Fruit fly (Drosophila melanogaster) whole organism, embryonic: ENCODE data around the gene brat.

Source experiments
- B-H2 ChIP-seq: fragments of 200-800 bp; sonication (Bioruptor generic); optimal IDR thresholded peaks from 2 replicates; lab custom pipeline; 2018; ENCODE audit warnings: missing biosample characterization, mild to moderate bottlenecking, missing genetic modification characterization
- CG11085 ChIP-seq: fragments of 200-800 bp; sonication (Bioruptor generic); IDR thresholded peaks from 2 replicates; pipeline ENCODE4 v1.3.6; 2022; ENCODE audit warnings: missing biosample characterization, missing genetic modification characterization
- CG11247 ChIP-seq: fragments of 200-800 bp; sonication (Bioruptor generic); IDR thresholded peaks from 2 replicates; pipeline ENCODE4 v1.3.6; 2022; ENCODE audit warnings: missing biosample characterization, missing genetic modification characterization
- CG12299 ChIP-seq: fragments of 200-800 bp; sonication (Bioruptor generic); optimal IDR thresholded peaks from 2 replicates; lab custom pipeline; 2018; ENCODE audit warnings: missing biosample characterization, mild to moderate bottlenecking, missing genetic modification characterization
- CG1603 ChIP-seq: fragments of 200-800 bp; sonication (Bioruptor generic); optimal IDR thresholded peaks from 2 replicates; lab custom pipeline; 2019; ENCODE audit warnings: missing biosample characterization, mild to moderate bottlenecking, missing genetic modification characterization, moderate library complexity
- CG17186 ChIP-seq: fragments of 200-800 bp; sonication (Bioruptor generic); optimal IDR thresholded peaks from 3 replicates; lab custom pipeline; 2017; ENCODE audit warnings: missing biosample characterization, missing genetic modification reagents, missing genetic modification characterization
- CG17385 ChIP-seq: fragments of 200-800 bp; sonication (Bioruptor generic); optimal IDR thresholded peaks from 3 replicates; lab custom pipeline; 2018; ENCODE audit warnings: missing biosample characterization, mild to moderate bottlenecking, missing genetic modification characterization
- CG18011 ChIP-seq: fragments of 200-800 bp; sonication (Bioruptor generic); optimal IDR thresholded peaks from 2 replicates; lab custom pipeline; 2017; ENCODE audit warnings: missing biosample characterization, missing genetic modification characterization, mild to moderate bottlenecking, moderate library complexity, missing genotype
- CG2202 ChIP-seq: fragments of 200-800 bp; sonication (Bioruptor generic); optimal IDR thresholded peaks from 2 replicates; lab custom pipeline; 2018; ENCODE audit warnings: missing biosample characterization, mild to moderate bottlenecking, missing genetic modification characterization
- CG2889 ChIP-seq: fragments of 200-800 bp; sonication (Bioruptor generic); IDR thresholded peaks from 3 replicates; pipeline ENCODE4 v1.3.6; 2022; ENCODE audit warnings: missing biosample characterization, missing genetic modification characterization
- CG3065 ChIP-seq: fragments of 200-800 bp; sonication (Bioruptor generic); optimal IDR thresholded peaks from 2 replicates; lab custom pipeline; 2016; ENCODE audit warnings: missing biosample characterization, missing genetic modification characterization
- CG31388 ChIP-seq: fragments of 200-800 bp; sonication (Bioruptor generic); optimal IDR thresholded peaks from 2 replicates; lab custom pipeline; 2016; ENCODE audit warnings: missing biosample characterization, missing genetic modification characterization
- CG31441 ChIP-seq: fragments of 200-800 bp; sonication (Bioruptor generic); IDR thresholded peaks from 2 replicates; pipeline ENCODE4 v1.3.6; 2022; ENCODE audit warnings: missing biosample characterization, missing genetic modification characterization
- CG4328 ChIP-seq: fragments of 200-800 bp; sonication (Bioruptor generic); optimal IDR thresholded peaks from 3 replicates; lab custom pipeline; 2017; ENCODE audit warnings: missing biosample characterization, missing genetic modification reagents, missing genetic modification characterization
- CG4820 ChIP-seq: fragments of 200-800 bp; sonication (Bioruptor generic); optimal IDR thresholded peaks from 3 replicates; lab custom pipeline; 2016; ENCODE audit warnings: missing biosample characterization, missing genetic modification characterization
- CG7963 ChIP-seq: fragments of 200-800 bp; sonication (Bioruptor generic); IDR thresholded peaks from 3 replicates; pipeline ENCODE4 v1.3.6; 2022; ENCODE audit warnings: missing biosample characterization, missing genetic modification characterization; ENCODE audit not compliant: partially characterized antibody
- D19A ChIP-seq: fragments of 200-800 bp; optimal IDR thresholded peaks from 3 replicates; lab custom pipeline; 2019; ENCODE audit warnings: missing biosample characterization, mild to moderate bottlenecking, missing genetic modification characterization, moderate library complexity
- Deaf1 ChIP-seq: fragments of 200-800 bp; optimal IDR thresholded peaks from 3 replicates; lab custom pipeline; 2019; ENCODE audit warnings: missing biosample characterization, mild to moderate bottlenecking, missing genetic modification characterization, moderate library complexity
- Dp ChIP-seq: fragments of 200-800 bp; sonication (Bioruptor generic); optimal IDR thresholded peaks from 2 replicates; lab custom pipeline; 2018; ENCODE audit warnings: missing biosample characterization, mild to moderate bottlenecking, missing genetic modification characterization, moderate library complexity
- Dref ChIP-seq: fragments of 200-800 bp; sonication (Bioruptor generic); IDR thresholded peaks from 2 replicates; pipeline ENCODE4 v1.3.6; 2022; ENCODE audit warnings: missing biosample characterization, missing genetic modification characterization
- Fer1 ChIP-seq: fragments of 200-800 bp; sonication (Bioruptor generic); optimal IDR thresholded peaks from 2 replicates; lab custom pipeline; 2017; ENCODE audit warnings: missing biosample characterization, mild to moderate bottlenecking, missing genetic modification characterization
- Hey ChIP-seq: fragments of 200-800 bp; sonication (Bioruptor generic); optimal IDR thresholded peaks from 3 replicates; lab custom pipeline; 2018; ENCODE audit warnings: missing biosample characterization, mild to moderate bottlenecking, missing genetic modification characterization
- Mrtf ChIP-seq: fragments of 200-800 bp; sonication (Bioruptor generic); IDR thresholded peaks from 3 replicates; pipeline ENCODE4 v1.3.6; 2022; ENCODE audit warnings: missing biosample characterization, missing genetic modification characterization
- Oaz ChIP-seq: fragments of 200-800 bp; sonication (Bioruptor generic); IDR thresholded peaks from 2 replicates; pipeline ENCODE4 v1.3.6; 2022; ENCODE audit warnings: missing biosample characterization, missing genetic modification characterization
- YL-1 ChIP-seq: fragments of 200-800 bp; sonication (Bioruptor generic); optimal IDR thresholded peaks from 3 replicates; lab custom pipeline; 2017; ENCODE audit warnings: missing biosample characterization, mild to moderate bottlenecking, missing genetic modification characterization
- aop ChIP-seq: fragments of 200-800 bp; sonication (Bioruptor generic); IDR thresholded peaks from 2 replicates; pipeline ENCODE4 v1.3.6; 2022; ENCODE audit warnings: missing biosample characterization, missing genetic modification characterization
- bbx ChIP-seq: fragments of 200-800 bp; sonication (Bioruptor generic); IDR thresholded peaks from 2 replicates; pipeline ENCODE4 v1.3.6; 2022; ENCODE audit warnings: missing biosample characterization, missing genetic modification characterization; ENCODE audit not compliant: partially characterized antibody
- corto ChIP-seq: fragments of 200-800 bp; sonication (Bioruptor generic); optimal IDR thresholded peaks from 2 replicates; lab custom pipeline; 2016; ENCODE audit warnings: missing biosample characterization, mild to moderate bottlenecking, missing genetic modification characterization, moderate library complexity
- da ChIP-seq: fragments of 200-800 bp; sonication (Bioruptor generic); optimal IDR thresholded peaks from 2 replicates; lab custom pipeline; 2016; ENCODE audit warnings: missing biosample characterization, missing genetic modification characterization
- en ChIP-seq: fragments of 200-800 bp; sonication (Bioruptor generic); optimal IDR thresholded peaks from 2 replicates; lab custom pipeline; 2016; ENCODE audit warnings: missing biosample characterization, missing genetic modification characterization
- fru ChIP-seq: fragments of >200 bp; optimal IDR thresholded peaks from 2 replicates; lab custom pipeline; 2017
- gcm2 ChIP-seq: fragments of 200-800 bp; sonication (Bioruptor generic); optimal IDR thresholded peaks from 2 replicates; lab custom pipeline; 2016; ENCODE audit warnings: missing biosample characterization, missing genetic modification characterization
- gfzf ChIP-seq: fragments of 200-800 bp; sonication (Bioruptor generic); optimal IDR thresholded peaks from 2 replicates; lab custom pipeline; 2016; ENCODE audit warnings: missing biosample characterization, mild to moderate bottlenecking, missing genetic modification characterization, moderate library complexity
- inv ChIP-seq: fragments of 200-800 bp; sonication (Bioruptor generic); IDR thresholded peaks from 2 replicates; pipeline ENCODE4 v1.3.6; 2022; ENCODE audit warnings: missing biosample characterization, missing genetic modification characterization; ENCODE audit not compliant: partially characterized antibody
- luna ChIP-seq: fragments of 200-800 bp; sonication (Bioruptor generic); optimal IDR thresholded peaks from 2 replicates; lab custom pipeline; 2016; ENCODE audit warnings: missing biosample characterization, missing genetic modification characterization
- maf-S ChIP-seq: fragments of 200-800 bp; sonication (Bioruptor generic); optimal IDR thresholded peaks from 2 replicates; lab custom pipeline; 2016; ENCODE audit warnings: missing biosample characterization, missing genetic modification characterization
- nau ChIP-seq: fragments of 200-800 bp; sonication (Bioruptor generic); optimal IDR thresholded peaks from 3 replicates; lab custom pipeline; 2017; ENCODE audit warnings: missing biosample characterization, mild to moderate bottlenecking, missing genetic modification characterization, missing genetic modification reagents
- peb ChIP-seq: fragments of 200-800 bp; sonication (Bioruptor generic); IDR thresholded peaks from 2 replicates; pipeline ENCODE4 v1.3.6; 2022; ENCODE audit warnings: missing biosample characterization, missing genetic modification characterization
- pros ChIP-seq: fragments of 200-800 bp; sonication (Bioruptor generic); optimal IDR thresholded peaks from 3 replicates; lab custom pipeline; 2019; ENCODE audit warnings: missing biosample characterization, mild to moderate bottlenecking, missing genetic modification characterization, moderate library complexity
- salm ChIP-seq: fragments of 200-800 bp; sonication (Bioruptor generic); optimal IDR thresholded peaks from 2 replicates; lab custom pipeline; 2018; ENCODE audit warnings: missing biosample characterization, mild to moderate bottlenecking, missing genetic modification characterization
- schlank ChIP-seq: fragments of 200-800 bp; sonication (Bioruptor generic); optimal IDR thresholded peaks from 2 replicates; lab custom pipeline; 2018; ENCODE audit warnings: missing biosample characterization, mild to moderate bottlenecking, missing genetic modification characterization
- seq ChIP-seq: fragments of 200-800 bp; sonication (Bioruptor generic); IDR thresholded peaks from 2 replicates; pipeline ENCODE4 v1.3.6; 2022; ENCODE audit warnings: missing biosample characterization, missing genetic modification characterization
- slou ChIP-seq: fragments of 200-800 bp; sonication (Bioruptor generic); optimal IDR thresholded peaks from 3 replicates; lab custom pipeline; 2016; ENCODE audit warnings: missing biosample characterization, missing genetic modification characterization
- sna ChIP-seq: fragments of 200-800 bp; sonication (Bioruptor generic); IDR thresholded peaks from 2 replicates; pipeline ENCODE4 v1.3.6; 2022; ENCODE audit warnings: missing biosample characterization, missing genetic modification characterization; ENCODE audit not compliant: partially characterized antibody
- sob ChIP-seq: fragments of 200-800 bp; sonication (Bioruptor generic); IDR thresholded peaks from 2 replicates; pipeline ENCODE4 v1.3.6; 2022; ENCODE audit warnings: missing biosample characterization, missing genetic modification characterization
- sqz ChIP-seq: fragments of 200-800 bp; sonication (Bioruptor generic); optimal IDR thresholded peaks from 3 replicates; lab custom pipeline; 2018; ENCODE audit warnings: missing biosample characterization, mild to moderate bottlenecking, missing genetic modification characterization
- tin ChIP-seq: fragments of 200-800 bp; sonication (Bioruptor generic); optimal IDR thresholded peaks from 3 replicates; lab custom pipeline; 2016; ENCODE audit warnings: missing biosample characterization, missing genetic modification characterization
- vvl ChIP-seq: fragments of 200-800 bp; sonication (Bioruptor generic); IDR thresholded peaks from 2 replicates; pipeline ENCODE4 v1.3.6; 2022; ENCODE audit warnings: missing biosample characterization, missing genetic modification characterization
- wdn ChIP-seq: fragments of 200-800 bp; sonication (Bioruptor generic); IDR thresholded peaks from 2 replicates; pipeline ENCODE4 v1.3.6; 2022; ENCODE audit warnings: missing biosample characterization, missing genetic modification characterization
- wor ChIP-seq: fragments of 200-800 bp; sonication (Bioruptor generic); IDR thresholded peaks from 2 replicates; pipeline ENCODE4 v1.3.6; 2022; ENCODE audit warnings: missing biosample characterization, missing genetic modification characterization
- z ChIP-seq: fragments of 200-800 bp; sonication (Bioruptor generic); IDR thresholded peaks from 3 replicates; pipeline ENCODE4 v1.3.6; 2022; ENCODE audit warnings: missing biosample characterization, missing genetic modification characterization
- zen2 ChIP-seq: fragments of 200-800 bp; sonication (Bioruptor generic); IDR thresholded peaks from 3 replicates; pipeline ENCODE4 v1.3.6; 2022; ENCODE audit warnings: missing biosample characterization, missing genetic modification characterization; ENCODE audit not compliant: partially characterized antibody

The brat gene

DNA sequence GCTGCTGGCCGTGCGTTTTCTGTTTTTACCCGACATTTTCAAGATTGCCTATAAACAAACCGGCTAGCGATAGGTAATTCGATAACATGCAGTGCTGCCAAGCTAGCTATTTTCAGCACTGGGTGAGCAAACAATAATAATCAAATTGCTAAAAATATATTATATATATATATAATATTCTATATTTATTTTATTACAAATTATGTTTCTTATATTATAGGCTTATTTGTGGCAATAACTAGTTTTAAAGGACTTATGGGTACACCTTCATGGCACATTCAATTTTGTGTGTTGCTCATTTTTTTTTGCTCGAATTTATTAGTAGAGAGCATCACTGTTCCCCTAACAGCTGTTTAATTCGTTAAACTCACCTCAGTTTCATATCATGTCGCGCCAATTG lies 6.7 kb upstream of the brat start (continued):
- no peak for TF ChIP-seq da
- TF ChIP-seq gfzf (GFP tag; lab: Kevin White, UChicago) = no peak
- TF ChIP-seq z (GFP tag; lab: Robert Waterston, UW) = no peak
- no peak for TF ChIP-seq bbx (GFP tag; lab: Robert Waterston, UW)
- no peak for TF ChIP-seq maf-S
- TF ChIP-seq aop = no peak
- TF ChIP-seq wdn = no peak
- peak; percentile 11 for TF ChIP-seq CG18011
- no peak for TF ChIP-seq sqz
- no peak for TF ChIP-seq D19A (tag; lab: Kevin White, UChicago)
- no peak for TF ChIP-seq schlank (tag; lab: Kevin White, UChicago)
- no peak for TF ChIP-seq zen2
- no peak for TF ChIP-seq wor (GFP tag; lab: Robert Waterston, UW)
- TF ChIP-seq CG7963 (GFP tag; lab: Robert Waterston, UW) = no peak
- TF ChIP-seq CG31441 (GFP tag; lab: Robert Waterston, UW) = no peak; the same call in 1 of the 2 replicates
- TF ChIP-seq CG31388 = no peak
- TF ChIP-seq Oaz (GFP tag; lab: Robert Waterston, UW) = no peak; the same call in 1 of the 2 replicates
- peak; percentile 82 for TF ChIP-seq B-H2 (GFP tag; lab: Kevin White, UChicago)
- no peak for TF ChIP-seq nau (GFP tag; lab: Kevin White, UChicago)
- peak; percentile 67 for TF ChIP-seq CG12299 (tag; lab: Kevin White, UChicago)
- no peak for TF ChIP-seq Mrtf (GFP tag; lab: Robert Waterston, UW)
- TF ChIP-seq fru = no peak
- no peak for TF ChIP-seq vvl (GFP tag; lab: Robert Waterston, UW)
- no peak for TF ChIP-seq CG2202 (tag; lab: Kevin White, UChicago)
- peak; percentile 59 for TF ChIP-seq sob (GFP tag; lab: Robert Waterston, UW)
- no peak for TF ChIP-seq pros (GFP tag; lab: Kevin White, UChicago)
- TF ChIP-seq CG11247 (GFP tag; lab: Robert Waterston, UW) = 0 out of 2 replicates have a peak, but pooled peaks have one; percentile 11
- TF ChIP-seq luna (GFP tag; lab: Kevin White, UChicago) = no peak
- no peak for TF ChIP-seq slou (GFP tag; lab: Kevin White, UChicago)
- no peak for TF ChIP-seq sna
- TF ChIP-seq seq (GFP tag; lab: Robert Waterston, UW) = no peak
- TF ChIP-seq CG4820 (GFP tag; lab: Kevin White, UChicago) = peak; percentile 35
- TF ChIP-seq CG2889 (GFP tag; lab: Robert Waterston, UW) = no peak
- TF ChIP-seq gcm2 (GFP tag; lab: Kevin White, UChicago) = no peak
- TF ChIP-seq CG17186 = no peak
- TF ChIP-seq inv (GFP tag; lab: Robert Waterston, UW) = no peak
- no peak for TF ChIP-seq en (GFP tag; lab: Kevin White, UChicago)
- peak; percentile 21 for TF ChIP-seq tin
- TF ChIP-seq peb (GFP tag; lab: Robert Waterston, UW) = no peak
- TF ChIP-seq Dp = peak; percentile 66
- peak; percentile 68 for TF ChIP-seq CG17385 (GFP tag; lab: Kevin White, UChicago)
- TF ChIP-seq CG11085 = no peak
- peak; percentile 73 for TF ChIP-seq YL-1 (GFP tag; lab: Kevin White, UChicago)
- peak; percentile 1 for TF ChIP-seq Deaf1 (tag; lab: Kevin White, UChicago)
- TF ChIP-seq Fer1 (GFP tag; lab: Kevin White, UChicago) = peak; percentile 76
- no peak for TF ChIP-seq corto (GFP tag; lab: Kevin White, UChicago)
- peak; percentile 77 for TF ChIP-seq CG4328 (GFP tag; lab: Kevin White, UChicago)
- TF ChIP-seq Hey (tag; lab: Kevin White, UChicago) = no peak
- TF ChIP-seq Dref (GFP tag; lab: Robert Waterston, UW) = peak; percentile 62
- peak; percentile 44 for TF ChIP-seq salm (tag; lab: Kevin White, UChicago)
- TF ChIP-seq CG3065 (GFP tag; lab: Kevin White, UChicago) = no peak
- no peak for TF ChIP-seq CG1603 (tag; lab: Kevin White, UChicago)
